Worm (Caenorhabditis elegans) whole organism, early embryonic: ENCODE data around the gene Y53C12A.3.

Experiments
- B0310.2 ChIP-seq: sonication (generic microtip); optimal IDR thresholded peaks from 2 replicates; lab custom pipeline; 2016; ENCODE audit warnings: mild to moderate bottlenecking, missing genetic modification characterization, missing compliant biosample characterization
- F13C5.2 ChIP-seq: sonication (generic microtip); optimal IDR thresholded peaks from 2 replicates; lab custom pipeline; 2017; ENCODE audit warnings: mild to moderate bottlenecking, missing genetic modification characterization, inconsistent platforms, missing compliant biosample characterization
- aly-1 ChIP-seq: sonication (generic microtip); optimal IDR thresholded peaks from 2 replicates; lab custom pipeline; 2016; ENCODE audit warnings: missing genetic modification characterization, missing compliant biosample characterization
- ama-1 ChIP-seq: fragments of 150-350 bp; optimal IDR thresholded peaks from 2 replicates; lab custom pipeline; 2014
- ceh-13 ChIP-seq: fragments of 200-800 bp; sonication (Bioruptor generic); optimal IDR thresholded peaks from 2 replicates; lab custom pipeline; 2018; ENCODE audit warnings: mild to moderate bottlenecking, missing genetic modification characterization, missing compliant biosample characterization
- ceh-36 ChIP-seq: sonication (generic microtip); optimal IDR thresholded peaks from 2 replicates; lab custom pipeline; 2016; ENCODE audit warnings: missing genetic modification characterization, inconsistent platforms, missing compliant biosample characterization
- ets-7 ChIP-seq: sonication (generic microtip); optimal IDR thresholded peaks from 2 replicates; lab custom pipeline; 2016; ENCODE audit warnings: missing genotype, missing genetic modification characterization, missing compliant biosample characterization
- flt-1 ChIP-seq: fragments of 200-800 bp; sonication (Bioruptor generic); IDR thresholded peaks from 2 replicates; pipeline ENCODE4 v1.3.6; 2022; ENCODE audit warnings: missing genetic modification characterization, missing compliant biosample characterization
- hmbx-1 ChIP-seq: sonication (generic microtip); optimal IDR thresholded peaks from 2 replicates; lab custom pipeline; 2016; ENCODE audit warnings: mild to moderate bottlenecking, missing genetic modification characterization, missing compliant biosample characterization
- hmg-4 ChIP-seq: fragments of 200-800 bp; sonication (Bioruptor generic); optimal IDR thresholded peaks from 2 replicates; lab custom pipeline; 2018; ENCODE audit warnings: mild to moderate bottlenecking, missing genetic modification characterization, missing compliant biosample characterization
- hnd-1 ChIP-seq: sonication (generic microtip); optimal IDR thresholded peaks from 2 replicates; lab custom pipeline; 2016; ENCODE audit warnings: missing genetic modification characterization, missing compliant biosample characterization
- pes-1 ChIP-seq: fragments of 200-800 bp; sonication (Bioruptor generic); IDR thresholded peaks from 2 replicates; pipeline ENCODE4 v1.3.6; 2022; ENCODE audit warnings: missing genetic modification reagents, missing genetic modification characterization, missing compliant biosample characterization
- scrt-1 ChIP-seq: fragments of 200-800 bp; sonication (Bioruptor generic); IDR thresholded peaks from 2 replicates; pipeline ENCODE4 v1.3.6; 2022; ENCODE audit warnings: missing genetic modification characterization, missing compliant biosample characterization
- sea-1 ChIP-seq: fragments of 200-800 bp; sonication (Bioruptor generic); conservative IDR thresholded peaks from 2 replicates; pipeline ENCODE4 v1.3.6; 2022; ENCODE audit warnings: missing genetic modification characterization, missing compliant biosample characterization
- tbx-11 ChIP-seq: fragments of 200-800 bp; sonication (Bioruptor generic); IDR thresholded peaks from 2 replicates; pipeline ENCODE4 v1.3.6; 2022; ENCODE audit warnings: missing genetic modification characterization, missing compliant biosample characterization
- tbx-37 ChIP-seq: fragments of 200-800 bp; sonication (Bioruptor generic); conservative IDR thresholded peaks from 2 replicates; pipeline ENCODE4 v1.3.6; 2022; ENCODE audit warnings: missing genetic modification reagents, missing genetic modification characterization, missing compliant biosample characterization
- tra-4 ChIP-seq: sonication (generic microtip); optimal IDR thresholded peaks from 2 replicates; lab custom pipeline; 2017; ENCODE audit warnings: missing genetic modification characterization, missing compliant biosample characterization

The Y53C12A.3 gene

ce11 chrII:9717904-9718303 lies 11.9 kb upstream of the Y53C12A.3 start, which contains the start of gene Y53C12A.6:
TSS of gene Y53C12A.6 (minus strand) at chrII:9718004.
- TF ChIP-seq B0310.2 (no peak), aly-1 (tag; lab: Kevin White, UChicago) (no peak), tbx-11 (no peak), tbx-37 (GFP tag; lab: Robert Waterston, UW) (no peak), ets-7 (tag; lab: Kevin White, UChicago) (no peak), hnd-1 (tag; lab: Kevin White, UChicago) (no peak)

ce11 chrII:9716417-9717039 lies 10.5 kb upstream of the Y53C12A.3 start, which contains the start of gene wee-1.3:
TSS of gene wee-1.3 (minus strand) at chrII:9716467.
- peak; percentile 40 for TF ChIP-seq hmg-4 (GFP tag; lab: Kevin White, UChicago)
- no peak for TF ChIP-seq ama-1 (lab: Kevin White, UChicago)
- TF ChIP-seq B0310.2: no peak
- no peak for TF ChIP-seq aly-1 (tag; lab: Kevin White, UChicago)
- no peak for TF ChIP-seq ceh-36 (tag; lab: Kevin White, UChicago)
- TF ChIP-seq hmbx-1 (tag; lab: Kevin White, UChicago): no peak
- TF ChIP-seq sea-1 (GFP tag; lab: Robert Waterston, UW): no peak
- no peak for TF ChIP-seq tbx-11
- TF ChIP-seq F13C5.2: peak; percentile 74
- no peak for TF ChIP-seq tra-4 (tag; lab: Kevin White, UChicago)
- no peak for TF ChIP-seq hnd-1 (tag; lab: Kevin White, UChicago)
- TF ChIP-seq tbx-37 (GFP tag; lab: Robert Waterston, UW): peak; percentile 7; the same call in 1 of the 2 replicates
- no peak for TF ChIP-seq pes-1

- TF ChIP-seq hnd-1 (tag; lab: Kevin White, UChicago): no peak
- TF ChIP-seq hmbx-1 (tag; lab: Kevin White, UChicago): no peak
- TF ChIP-seq ceh-13 (GFP tag; lab: Kevin White, UChicago): no peak
- TF ChIP-seq F13C5.2: no peak
- TF ChIP-seq flt-1 (GFP tag; lab: Robert Waterston, UW): no peak
- TF ChIP-seq hmg-4 (GFP tag; lab: Kevin White, UChicago): no peak
- TF ChIP-seq tbx-37 (GFP tag; lab: Robert Waterston, UW): no peak
- TF ChIP-seq aly-1 (tag; lab: Kevin White, UChicago): no peak
- TF ChIP-seq ceh-36 (tag; lab: Kevin White, UChicago): no peak
- no peak for TF ChIP-seq tra-4 (tag; lab: Kevin White, UChicago)
- no peak for TF ChIP-seq ets-7 (tag; lab: Kevin White, UChicago)
- TF ChIP-seq tbx-11: no peak
- 0 out of 2 replicates have a peak, but pooled peaks have one; percentile 27 for TF ChIP-seq scrt-1 (GFP tag; lab: Robert Waterston, UW)
- TF ChIP-seq sea-1 (GFP tag; lab: Robert Waterston, UW): 0 out of 2 replicates have a peak, but pooled peaks have one; percentile 28
- no peak for TF ChIP-seq B0310.2
- no peak for TF ChIP-seq pes-1
- no peak for TF ChIP-seq ama-1 (lab: Kevin White, UChicago)
Measured at ce11 chrII:9713083-9713482, 7.0 kb upstream of the Y53C12A.3 start.

- no peak for TF ChIP-seq hnd-1 (tag; lab: Kevin White, UChicago)
- no peak for TF ChIP-seq B0310.2
- no peak for TF ChIP-seq hmg-4 (GFP tag; lab: Kevin White, UChicago)
- no peak for TF ChIP-seq tra-4 (tag; lab: Kevin White, UChicago)
- TF ChIP-seq sea-1 (GFP tag; lab: Robert Waterston, UW): no peak
- TF ChIP-seq hmbx-1 (tag; lab: Kevin White, UChicago): no peak
- no peak for TF ChIP-seq flt-1 (GFP tag; lab: Robert Waterston, UW)
- TF ChIP-seq ets-7 (tag; lab: Kevin White, UChicago): no peak
- TF ChIP-seq pes-1: no peak
- TF ChIP-seq aly-1 (tag; lab: Kevin White, UChicago): no peak
- no peak for TF ChIP-seq F13C5.2
- TF ChIP-seq ceh-36 (tag; lab: Kevin White, UChicago): no peak
- TF ChIP-seq tbx-37 (GFP tag; lab: Robert Waterston, UW): no peak
- TF ChIP-seq scrt-1 (GFP tag; lab: Robert Waterston, UW): no peak
- TF ChIP-seq ceh-13 (GFP tag; lab: Kevin White, UChicago): no peak
Measured at ce11 chrII:9708835-9709299, 2.8 kb upstream of the Y53C12A.3 start, which contains the start of gene glt-5. TSS of gene glt-5 (minus strand) at chrII:9708885.

- no peak for TF ChIP-seq scrt-1 (GFP tag; lab: Robert Waterston, UW)
Measured at ce11 chrII:9704746-9705145, 1.3 kb downstream of the Y53C12A.3 start, which contains the start of gene Y53C12A.10. TSS of gene Y53C12A.10 (minus strand) at chrII:9704846.

- TF ChIP-seq F13C5.2 (no peak), scrt-1 (GFP tag; lab: Robert Waterston, UW) (no peak), ets-7 (tag; lab: Kevin White, UChicago) (no peak), B0310.2 (no peak), hnd-1 (tag; lab: Kevin White, UChicago) (no peak), tbx-11 (no peak)
Measured at ce11 chrII:9703601-9704000, 2.4 kb downstream of the Y53C12A.3 start, which contains the start of gene mop-25.2. TSS of gene mop-25.2 (minus strand) at chrII:9703701.

ce11 chrII:9700363-9700762 lies 5.7 kb downstream of the Y53C12A.3 start, which contains the start of the genes Y53C12A.8 and Y53C12A.7:
TSS of gene Y53C12A.8 (minus strand) at chrII:9700463.
TSS of gene Y53C12A.7 (plus strand) at chrII:9700543.
- TF ChIP-seq tbx-11 (no peak), B0310.2 (no peak), hmbx-1 (tag; lab: Kevin White, UChicago) (no peak), tbx-37 (GFP tag; lab: Robert Waterston, UW) (no peak), hmg-4 (GFP tag; lab: Kevin White, UChicago) (no peak), aly-1 (tag; lab: Kevin White, UChicago) (no peak), ets-7 (tag; lab: Kevin White, UChicago) (no peak), hnd-1 (tag; lab: Kevin White, UChicago) (no peak), tra-4 (tag; lab: Kevin White, UChicago) (no peak), pes-1 (no peak), scrt-1 (GFP tag; lab: Robert Waterston, UW) (no peak), flt-1 (GFP tag; lab: Robert Waterston, UW) (no peak), ceh-36 (tag; lab: Kevin White, UChicago) (no peak), F13C5.2 (no peak), ceh-13 (GFP tag; lab: Kevin White, UChicago) (no peak), sea-1 (GFP tag; lab: Robert Waterston, UW) (no peak), ama-1 (lab: Kevin White, UChicago) (no peak)
